Worm (Caenorhabditis elegans): Measurements from ENCODE around the gene lact-5.

The lact-5 gene

DNA sequence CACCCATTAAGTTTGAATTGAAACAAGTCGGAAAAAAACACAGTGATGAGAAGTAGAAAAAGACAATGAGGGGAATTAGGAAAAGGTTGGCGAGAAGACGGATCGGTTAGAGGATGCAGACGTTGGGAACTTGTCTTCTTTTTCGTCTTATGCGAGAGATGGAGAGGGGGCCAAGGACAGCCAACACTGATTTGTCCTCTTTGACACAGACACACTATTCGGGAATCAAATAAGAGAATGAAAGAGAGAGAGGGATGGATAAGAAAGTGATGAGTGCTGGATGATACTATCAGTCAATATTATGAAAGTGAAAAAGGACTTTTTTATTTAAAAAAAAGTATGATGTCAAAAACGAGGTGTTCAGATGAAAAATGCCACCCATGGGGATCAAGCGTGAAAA, at the start of gene lact-5:
Gene lact-5 (minus strand): TSS at position 1 of the 400 bp plus-strand sequence.
- TF ChIP-seq unc-42 (tag; optimal IDR thresholded peaks at IDR 0.05) (no peak), elt-2 (tag; optimal IDR thresholded peaks at IDR 0.05) (peak; percentile 15), nhr-11 (tag; optimal IDR thresholded peaks at IDR 0.05) (no peak), elt-4 (tag; optimal IDR thresholded peaks at IDR 0.05) (no peak)

DNA sequence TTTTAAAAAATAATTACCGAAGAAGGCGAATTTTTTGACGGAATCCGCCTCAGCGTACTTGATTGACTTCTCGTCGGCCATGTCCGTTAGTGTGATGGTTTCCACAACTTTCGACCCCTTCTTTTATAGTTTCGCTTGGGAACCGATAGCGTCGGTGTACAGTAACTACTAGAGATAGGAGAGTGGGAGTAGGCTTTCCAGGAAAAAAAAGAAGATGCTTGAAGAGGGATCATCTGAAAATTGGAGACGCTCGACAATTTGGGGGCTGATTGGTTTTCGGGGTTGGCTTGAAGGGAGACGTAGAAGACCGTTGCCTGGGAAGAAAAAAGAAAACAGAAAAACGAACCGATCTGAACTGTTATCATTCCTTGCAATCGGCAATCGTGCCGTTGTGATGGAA, 49.2 kb upstream of the lact-5 start, which contains the start of gene col-20:
Gene col-20 (minus strand): TSS at position 101 of the 400 bp plus-strand sequence.
- TF ChIP-seq ztf-16 (tag; optimal IDR thresholded peaks at IDR 0.05) (no peak), rnt-1 (tag; optimal IDR thresholded peaks at IDR 0.05) (no peak), ceh-45 (GFP tag; IDR thresholded peaks at IDR 0.05) (no peak), T23F11.4 (GFP tag; optimal IDR thresholded peaks at IDR 0.05) (no peak), ceh-48 (tag; optimal IDR thresholded peaks at IDR 0.05) (no peak), ceh-24 (tag; optimal IDR thresholded peaks at IDR 0.05) (no peak), odd-2 (tag; optimal IDR thresholded peaks at IDR 0.05) (no peak), ttx-3 (tag; optimal IDR thresholded peaks at IDR 0.05) (no peak), mec-3 (tag; optimal IDR thresholded peaks at IDR 0.05; ENCODE audit: borderline replicate concordance) (no peak), ceh-19 (GFP tag; optimal IDR thresholded peaks at IDR 0.05) (no peak), elt-2 (tag; optimal IDR thresholded peaks at IDR 0.05) (no peak)

DNA sequence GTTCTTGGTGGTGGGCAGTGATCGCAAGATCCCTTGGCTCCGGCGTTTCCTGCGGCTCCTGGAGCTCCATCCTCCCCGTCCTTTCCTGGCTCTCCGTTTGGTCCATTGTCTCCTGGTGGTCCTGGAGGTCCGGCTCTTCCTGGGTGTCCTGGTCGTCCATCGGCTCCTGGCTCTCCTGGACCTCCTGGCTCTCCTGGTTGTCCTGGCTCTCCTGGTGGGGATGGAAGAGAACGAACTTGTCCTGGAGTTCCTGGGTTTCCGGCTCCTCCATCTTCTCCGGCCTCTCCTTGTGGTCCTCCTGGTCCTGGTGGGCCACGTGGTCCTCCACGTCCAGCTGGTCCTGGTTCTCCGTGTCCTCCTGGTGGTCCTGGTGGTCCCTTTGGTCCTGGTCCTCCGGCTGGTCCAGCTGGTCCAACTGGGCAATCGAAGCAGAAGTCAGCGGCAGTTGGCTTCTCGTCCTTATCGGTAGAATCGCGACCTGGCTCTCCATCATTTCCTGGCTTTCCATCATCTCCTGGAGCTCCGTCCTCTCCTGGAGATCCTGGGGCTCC, 48.3 kb upstream of the lact-5 start:
- TF ChIP-seq fkh-6 (tag; optimal IDR thresholded peaks at IDR 0.05), result no peak
- TF ChIP-seq hlh-6 (tag; optimal IDR thresholded peaks at IDR 0.05), result peak; percentile 9
- TF ChIP-seq ceh-18 (tag; optimal IDR thresholded peaks at IDR 0.05), result no peak
- no peak for TF ChIP-seq sox-2 (GFP tag; IDR thresholded peaks at IDR 0.05)
- peak; percentile 18 for TF ChIP-seq ceh-31 (tag; optimal IDR thresholded peaks at IDR 0.05)
- peak; percentile 86 for TF ChIP-seq elt-4 (tag; optimal IDR thresholded peaks at IDR 0.05)

DNA sequence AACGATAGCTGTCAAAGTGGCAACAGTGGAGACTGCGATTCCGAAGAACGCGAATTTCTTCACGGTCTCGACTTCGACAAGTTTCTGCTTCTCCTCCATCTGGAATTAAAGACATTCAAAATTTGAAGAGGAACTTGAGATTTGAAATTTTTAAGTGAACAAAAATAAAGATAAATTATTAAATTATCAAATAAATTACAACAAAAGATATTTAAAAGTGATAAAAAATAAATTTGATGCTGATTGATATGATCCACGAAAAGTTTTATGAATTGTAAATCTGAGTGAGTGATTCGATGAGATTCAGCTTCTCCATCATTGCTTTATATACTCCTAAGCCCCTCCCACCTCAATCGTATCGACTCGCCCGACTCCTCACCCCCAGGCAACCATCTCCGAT, 45.9 kb upstream of the lact-5 start, which contains the start of gene col-17:
Gene col-17 (minus strand): TSS at position 101 of the 400 bp plus-strand sequence.
- TF ChIP-seq elt-4 (tag; optimal IDR thresholded peaks at IDR 0.05) (no peak), fkh-6 (tag; optimal IDR thresholded peaks at IDR 0.05) (no peak), eyg-1 (tag; optimal IDR thresholded peaks at IDR 0.05) (no peak), ceh-45 (GFP tag; IDR thresholded peaks at IDR 0.05) (no peak), nfya-1 (tag; optimal IDR thresholded peaks at IDR 0.05) (no peak), syd-9 (tag; optimal IDR thresholded peaks at IDR 0.05) (no peak), rnt-1 (tag; optimal IDR thresholded peaks at IDR 0.05) (no peak), unc-42 (tag; optimal IDR thresholded peaks at IDR 0.05) (no peak), Y22D7AL.16 (tag; optimal IDR thresholded peaks at IDR 0.05) (no peak), npax-4 (tag; optimal IDR thresholded peaks at IDR 0.05) (no peak), C38D4.7 (GFP tag; optimal IDR thresholded peaks at IDR 0.05) (no peak), pag-3 (tag; optimal IDR thresholded peaks at IDR 0.05; ENCODE audit: borderline replicate concordance) (no peak), unc-55 (GFP tag; optimal IDR thresholded peaks at IDR 0.05) (no peak), unc-86 (tag; optimal IDR thresholded peaks at IDR 0.05) (no peak), pqm-1 (tag; optimal IDR thresholded peaks at IDR 0.05) (no peak), elt-2 (tag; optimal IDR thresholded peaks at IDR 0.05) (no peak), sdc-2 (tag; optimal IDR thresholded peaks at IDR 0.05) (no peak)

DNA sequence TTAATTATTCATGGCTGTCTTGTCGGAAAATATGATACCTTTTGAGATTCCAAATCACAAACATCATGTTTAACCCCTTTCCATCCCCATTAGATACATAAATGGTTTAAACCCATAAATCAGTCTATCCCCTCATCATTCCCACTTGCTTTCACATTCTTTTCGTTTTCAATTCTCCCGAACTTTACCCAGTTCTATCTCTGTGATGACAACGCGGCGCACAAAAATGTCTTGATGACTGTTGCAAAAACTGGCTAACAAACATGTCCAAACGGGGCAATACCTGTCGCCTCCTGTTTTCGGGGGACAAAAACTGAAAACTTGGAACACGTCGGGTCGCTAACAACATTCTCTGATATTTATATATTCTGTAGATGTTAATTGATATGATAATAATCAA, 44.5 kb upstream of the lact-5 start:
- TF ChIP-seq nhr-11 (tag; optimal IDR thresholded peaks at IDR 0.05), result no peak
- TF ChIP-seq ceh-2 (tag; optimal IDR thresholded peaks at IDR 0.05), result no peak
- TF ChIP-seq dmd-4 (tag; optimal IDR thresholded peaks at IDR 0.05; ENCODE audit: borderline replicate concordance), result no peak
- no peak for TF ChIP-seq sox-4 (tag; optimal IDR thresholded peaks at IDR 0.05)
- TF ChIP-seq zip-5 (tag; optimal IDR thresholded peaks at IDR 0.05), result no peak
- TF ChIP-seq pat-9 (tag; optimal IDR thresholded peaks at IDR 0.05), result no peak

Measured in whole organism, late embryonic.